Worm (Caenorhabditis elegans) whole organism, early embryonic: Measurements from ENCODE around the gene ptc-1.

ENCODE experiments used
- B0310.2 ChIP-seq: sonication (generic microtip); optimal IDR thresholded peaks from 2 replicates; lab custom pipeline; 2016; ENCODE audit warnings: mild to moderate bottlenecking, missing genetic modification characterization, missing compliant biosample characterization
- F13C5.2 ChIP-seq: sonication (generic microtip); optimal IDR thresholded peaks from 2 replicates; lab custom pipeline; 2017; ENCODE audit warnings: mild to moderate bottlenecking, missing genetic modification characterization, inconsistent platforms, missing compliant biosample characterization
- aly-1 ChIP-seq: sonication (generic microtip); optimal IDR thresholded peaks from 2 replicates; lab custom pipeline; 2016; ENCODE audit warnings: missing genetic modification characterization, missing compliant biosample characterization
- ama-1 ChIP-seq: fragments of 150-350 bp; optimal IDR thresholded peaks from 2 replicates; lab custom pipeline; 2014
- ceh-13 ChIP-seq: fragments of 200-800 bp; sonication (Bioruptor generic); optimal IDR thresholded peaks from 2 replicates; lab custom pipeline; 2018; ENCODE audit warnings: mild to moderate bottlenecking, missing genetic modification characterization, missing compliant biosample characterization
- ceh-36 ChIP-seq: sonication (generic microtip); optimal IDR thresholded peaks from 2 replicates; lab custom pipeline; 2016; ENCODE audit warnings: missing genetic modification characterization, inconsistent platforms, missing compliant biosample characterization
- ets-7 ChIP-seq: sonication (generic microtip); optimal IDR thresholded peaks from 2 replicates; lab custom pipeline; 2016; ENCODE audit warnings: missing genotype, missing genetic modification characterization, missing compliant biosample characterization
- flt-1 ChIP-seq: fragments of 200-800 bp; sonication (Bioruptor generic); IDR thresholded peaks from 2 replicates; pipeline ENCODE4 v1.3.6; 2022; ENCODE audit warnings: missing genetic modification characterization, missing compliant biosample characterization
- hmbx-1 ChIP-seq: sonication (generic microtip); optimal IDR thresholded peaks from 2 replicates; lab custom pipeline; 2016; ENCODE audit warnings: mild to moderate bottlenecking, missing genetic modification characterization, missing compliant biosample characterization
- hmg-4 ChIP-seq: fragments of 200-800 bp; sonication (Bioruptor generic); optimal IDR thresholded peaks from 2 replicates; lab custom pipeline; 2018; ENCODE audit warnings: mild to moderate bottlenecking, missing genetic modification characterization, missing compliant biosample characterization
- hnd-1 ChIP-seq: sonication (generic microtip); optimal IDR thresholded peaks from 2 replicates; lab custom pipeline; 2016; ENCODE audit warnings: missing genetic modification characterization, missing compliant biosample characterization
- pes-1 ChIP-seq: fragments of 200-800 bp; sonication (Bioruptor generic); IDR thresholded peaks from 2 replicates; pipeline ENCODE4 v1.3.6; 2022; ENCODE audit warnings: missing genetic modification reagents, missing genetic modification characterization, missing compliant biosample characterization
- scrt-1 ChIP-seq: fragments of 200-800 bp; sonication (Bioruptor generic); IDR thresholded peaks from 2 replicates; pipeline ENCODE4 v1.3.6; 2022; ENCODE audit warnings: missing genetic modification characterization, missing compliant biosample characterization
- sea-1 ChIP-seq: fragments of 200-800 bp; sonication (Bioruptor generic); conservative IDR thresholded peaks from 2 replicates; pipeline ENCODE4 v1.3.6; 2022; ENCODE audit warnings: missing genetic modification characterization, missing compliant biosample characterization
- tbx-11 ChIP-seq: fragments of 200-800 bp; sonication (Bioruptor generic); IDR thresholded peaks from 2 replicates; pipeline ENCODE4 v1.3.6; 2022; ENCODE audit warnings: missing genetic modification characterization, missing compliant biosample characterization
- tbx-37 ChIP-seq: fragments of 200-800 bp; sonication (Bioruptor generic); conservative IDR thresholded peaks from 2 replicates; pipeline ENCODE4 v1.3.6; 2022; ENCODE audit warnings: missing genetic modification reagents, missing genetic modification characterization, missing compliant biosample characterization
- tra-4 ChIP-seq: sonication (generic microtip); optimal IDR thresholded peaks from 2 replicates; lab custom pipeline; 2017; ENCODE audit warnings: missing genetic modification characterization, missing compliant biosample characterization

ptc-1 gene

DNA sequence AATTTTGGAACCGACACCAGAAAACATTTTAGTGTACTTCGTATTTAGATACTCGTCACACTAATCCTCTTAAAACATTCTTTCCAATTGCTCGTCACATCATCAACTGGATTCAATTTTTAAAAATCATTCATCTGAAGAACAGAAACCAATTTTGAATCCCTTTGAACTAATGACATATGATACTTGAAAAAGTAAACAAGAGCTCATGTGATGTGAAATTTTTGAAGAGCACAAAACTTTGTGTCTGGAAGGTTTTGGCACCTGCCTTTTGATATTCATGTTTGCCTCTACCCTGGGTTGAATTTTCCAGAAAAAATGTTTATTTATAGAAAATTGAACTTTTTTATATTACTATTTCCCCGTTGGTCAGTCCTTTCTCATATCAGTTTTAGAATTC, 4.3 kb upstream of the ptc-1 start:
- TF ChIP-seq tra-4 (tag; lab: Kevin White, UChicago), result no peak
- no peak for TF ChIP-seq flt-1 (GFP tag; lab: Robert Waterston, UW)

DNA sequence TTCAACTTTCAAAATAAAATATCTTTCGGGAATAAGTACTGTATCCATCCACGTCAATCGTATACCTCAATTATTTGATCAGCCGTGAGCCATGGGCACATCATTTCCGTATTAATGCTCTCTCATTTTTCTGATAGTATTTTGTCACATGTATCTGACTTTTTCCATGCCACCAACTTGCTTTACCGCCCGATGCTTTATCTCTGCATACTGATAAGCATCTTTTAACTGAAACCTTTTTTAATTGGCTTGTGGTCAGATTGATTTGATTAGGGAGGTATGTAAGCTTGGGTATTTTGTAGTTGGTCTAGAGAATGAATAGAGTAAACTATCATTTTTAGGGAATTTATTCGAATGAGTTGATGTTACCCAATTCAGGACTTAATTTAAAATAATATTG, 3.7 kb upstream of the ptc-1 start:
- TF ChIP-seq ets-7 (tag; lab: Kevin White, UChicago) (no peak), hmg-4 (GFP tag; lab: Kevin White, UChicago) (no peak), F13C5.2 (tag; lab: Kevin White, UChicago) (no peak), tbx-37 (GFP tag; lab: Robert Waterston, UW) (no peak), hnd-1 (no peak), flt-1 (GFP tag; lab: Robert Waterston, UW) (no peak), ceh-13 (GFP tag; lab: Kevin White, UChicago) (no peak), hmbx-1 (tag; lab: Kevin White, UChicago) (no peak), pes-1 (GFP tag; lab: Robert Waterston, UW) (no peak), ceh-36 (tag; lab: Kevin White, UChicago) (no peak), scrt-1 (GFP tag; lab: Robert Waterston, UW) (no peak), tbx-11 (GFP tag; lab: Robert Waterston, UW) (no peak), sea-1 (GFP tag; lab: Robert Waterston, UW) (no peak), ama-1 (no peak), tra-4 (tag; lab: Kevin White, UChicago) (no peak), B0310.2 (tag; lab: Kevin White, UChicago) (no peak), aly-1 (tag; lab: Kevin White, UChicago) (no peak)

DNA sequence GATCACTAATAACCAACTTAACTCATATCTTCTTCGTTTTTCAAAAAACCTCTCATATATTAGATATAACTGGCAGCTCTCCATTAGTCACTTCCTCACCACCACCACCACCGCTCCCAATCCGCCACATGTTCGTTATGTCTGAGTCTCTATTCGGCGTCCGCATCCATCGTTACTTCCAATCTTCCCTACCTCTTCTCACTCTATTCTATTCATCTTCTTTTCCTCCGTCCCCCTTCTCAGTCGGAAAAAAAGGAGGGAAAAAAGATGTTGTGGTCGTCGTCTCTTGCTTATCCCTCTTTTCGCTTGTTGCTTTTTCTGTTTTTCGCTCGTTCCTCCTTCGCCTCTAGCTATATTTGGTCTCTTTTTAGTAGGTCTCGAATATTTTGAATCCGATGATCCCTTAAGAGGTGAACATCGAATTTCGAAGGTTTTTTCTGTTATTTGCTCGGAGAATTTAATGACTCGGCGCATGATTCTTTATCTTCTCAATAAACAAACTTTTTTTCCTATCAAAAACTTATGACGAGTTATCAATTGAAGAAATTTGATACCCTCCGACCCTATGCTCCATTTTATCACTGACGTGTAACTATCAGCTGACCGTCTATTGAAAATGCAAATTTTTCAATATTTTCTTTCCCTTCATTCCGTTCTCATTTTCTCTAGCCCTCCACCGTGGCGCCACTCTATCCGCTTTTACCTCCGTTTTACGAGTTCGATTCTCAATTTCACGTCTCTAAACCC, 980 bp upstream of the ptc-1 start:
- TF ChIP-seq hmg-4 (GFP tag; lab: Kevin White, UChicago) (no peak), pes-1 (GFP tag; lab: Robert Waterston, UW) (no peak), ets-7 (tag; lab: Kevin White, UChicago) (no peak), ceh-13 (GFP tag; lab: Kevin White, UChicago) (no peak), tbx-11 (GFP tag; lab: Robert Waterston, UW) (no peak), hnd-1 (no peak), sea-1 (GFP tag; lab: Robert Waterston, UW) (no peak), flt-1 (GFP tag; lab: Robert Waterston, UW) (no peak), tra-4 (tag; lab: Kevin White, UChicago) (no peak), tbx-37 (GFP tag; lab: Robert Waterston, UW) (no peak), ceh-36 (tag; lab: Kevin White, UChicago) (no peak), hmbx-1 (tag; lab: Kevin White, UChicago) (no peak), ama-1 (no peak), aly-1 (tag; lab: Kevin White, UChicago) (no peak), B0310.2 (tag; lab: Kevin White, UChicago) (no peak)

- no peak for TF ChIP-seq ceh-36 (tag; lab: Kevin White, UChicago)
- no peak for TF ChIP-seq ets-7 (tag; lab: Kevin White, UChicago)
- no peak for TF ChIP-seq scrt-1 (GFP tag; lab: Robert Waterston, UW)
- TF ChIP-seq F13C5.2 (tag; lab: Kevin White, UChicago), result no peak
- TF ChIP-seq tbx-11 (GFP tag; lab: Robert Waterston, UW), result no peak
- no peak for TF ChIP-seq hnd-1
- TF ChIP-seq pes-1 (GFP tag; lab: Robert Waterston, UW), result no peak
- TF ChIP-seq ceh-13 (GFP tag; lab: Kevin White, UChicago), result no peak
- TF ChIP-seq hmg-4 (GFP tag; lab: Kevin White, UChicago), result no peak
- no peak for TF ChIP-seq tbx-37 (GFP tag; lab: Robert Waterston, UW)
- no peak for TF ChIP-seq B0310.2 (tag; lab: Kevin White, UChicago)
These were observed 626 bp downstream of the ptc-1 start for ce11 chrII:7893648-7894047.

DNA sequence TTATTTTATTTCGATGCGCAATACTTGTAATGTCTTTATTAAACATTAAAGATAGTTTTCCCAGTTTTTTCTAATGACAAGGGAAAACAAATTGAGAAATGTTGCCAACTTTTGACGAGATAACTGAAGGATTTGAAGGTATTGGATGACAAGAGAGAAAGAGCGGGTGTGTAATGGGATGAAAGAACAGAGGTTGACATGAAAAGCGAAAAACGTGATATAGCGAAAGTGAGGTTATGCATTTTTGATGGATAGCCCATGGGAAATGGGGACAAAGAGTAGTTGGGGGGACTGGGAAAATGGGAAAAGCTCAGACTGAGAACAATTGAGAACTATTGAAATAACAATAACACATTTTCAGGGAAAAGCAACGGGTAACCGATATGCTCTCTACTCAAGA, 2.2 kb downstream of the ptc-1 start:
- TF ChIP-seq ets-7 (tag; lab: Kevin White, UChicago) (no peak), ceh-36 (tag; lab: Kevin White, UChicago) (no peak), hmbx-1 (tag; lab: Kevin White, UChicago) (no peak), F13C5.2 (tag; lab: Kevin White, UChicago) (no peak), flt-1 (GFP tag; lab: Robert Waterston, UW) (no peak), ceh-13 (GFP tag; lab: Kevin White, UChicago) (no peak), tbx-37 (GFP tag; lab: Robert Waterston, UW) (no peak), tbx-11 (GFP tag; lab: Robert Waterston, UW) (no peak), pes-1 (GFP tag; lab: Robert Waterston, UW) (no peak), B0310.2 (tag; lab: Kevin White, UChicago) (no peak), aly-1 (tag; lab: Kevin White, UChicago) (no peak), scrt-1 (GFP tag; lab: Robert Waterston, UW) (no peak), hmg-4 (GFP tag; lab: Kevin White, UChicago) (no peak)

DNA sequence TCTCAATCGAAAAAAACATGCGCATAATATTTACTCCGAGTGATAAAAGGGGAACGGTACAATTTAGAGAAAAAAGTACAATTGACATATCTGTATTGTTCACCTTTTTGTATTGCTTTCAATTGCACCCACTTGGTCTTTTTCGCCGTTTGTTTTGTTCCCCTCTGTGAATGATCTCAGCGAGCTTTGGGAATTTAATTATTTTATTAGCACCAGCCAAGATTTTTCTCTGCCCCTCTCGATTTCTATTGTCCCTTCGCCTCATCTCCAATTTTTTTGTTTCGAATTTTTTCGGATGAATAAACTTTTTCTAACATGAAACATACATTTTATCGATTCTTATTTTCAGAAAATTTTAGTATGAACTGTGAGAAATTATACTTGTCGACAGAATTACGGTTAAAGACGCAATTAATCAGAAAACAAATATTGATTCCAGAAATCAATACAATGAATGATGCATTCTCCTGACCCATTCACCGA, 7.2 kb downstream of the ptc-1 start, which contains the start of gene rev-1:
Gene rev-1 (plus strand): TSS at position 433 of the 483 bp plus-strand sequence.
- no peak for TF ChIP-seq hnd-1
- TF ChIP-seq tbx-11 (GFP tag; lab: Robert Waterston, UW), result no peak
- no peak for TF ChIP-seq tra-4 (tag; lab: Kevin White, UChicago)
- no peak for TF ChIP-seq tbx-37 (GFP tag; lab: Robert Waterston, UW)
- no peak for TF ChIP-seq pes-1 (GFP tag; lab: Robert Waterston, UW)
- no peak for TF ChIP-seq F13C5.2 (tag; lab: Kevin White, UChicago)
- TF ChIP-seq ceh-13 (GFP tag; lab: Kevin White, UChicago), result no peak
- TF ChIP-seq ama-1, result no peak
- TF ChIP-seq ets-7 (tag; lab: Kevin White, UChicago), result no peak
- TF ChIP-seq scrt-1 (GFP tag; lab: Robert Waterston, UW), result no peak
